Worm (Caenorhabditis elegans) whole organism, mixed stage, embryonic: ENCODE measurements around the gene fbxa-182.

Experiments used
- bed-3 ChIP-seq: fragments of 200-800 bp; sonication (Bioruptor generic); optimal IDR thresholded peaks from 3 replicates; lab custom pipeline; 2018; ENCODE audit warnings: mild to moderate bottlenecking, missing genetic modification characterization, moderate library complexity, missing compliant biosample characterization
- blmp-1 ChIP-seq: fragments of 150-350 bp; optimal IDR thresholded peaks from 2 replicates; lab custom pipeline; 2014; ENCODE audit warnings: missing biosample characterization, missing genetic modification characterization
- elt-3 ChIP-seq: fragments of 150-350 bp; optimal IDR thresholded peaks from 2 replicates; lab custom pipeline; 2014; ENCODE audit warnings: missing biosample characterization, missing genetic modification characterization
- lsy-2 ChIP-seq: fragments of 150-350 bp; optimal IDR thresholded peaks from 2 replicates; lab custom pipeline; 2014; ENCODE audit warnings: missing biosample characterization, missing genetic modification characterization
- mep-1 ChIP-seq: fragments of 150-350 bp; optimal IDR thresholded peaks from 2 replicates; lab custom pipeline; 2017; ENCODE audit warnings: missing biosample characterization, missing genetic modification reagents, missing genetic modification characterization, inconsistent platforms
- nhr-12 ChIP-seq: fragments of 150-350 bp; optimal IDR thresholded peaks from 2 replicates; lab custom pipeline; 2014; ENCODE audit warnings: missing biosample characterization, missing genetic modification characterization
- nhr-237 ChIP-seq: fragments of 150-350 bp; optimal IDR thresholded peaks from 2 replicates; lab custom pipeline; 2014; ENCODE audit warnings: missing biosample characterization, missing genetic modification characterization
- nhr-28 ChIP-seq: fragments of 150-350 bp; optimal IDR thresholded peaks from 2 replicates; lab custom pipeline; 2014; ENCODE audit warnings: missing biosample characterization, missing genetic modification characterization
- nhr-76 ChIP-seq: sonication (generic microtip); optimal IDR thresholded peaks from 2 replicates; lab custom pipeline; 2017; ENCODE audit warnings: missing biosample characterization, missing genetic modification characterization
- snpc-4 ChIP-seq: fragments of 150-350 bp; optimal IDR thresholded peaks from 2 replicates; lab custom pipeline; 2014; ENCODE audit warnings: missing biosample characterization, missing genetic modification characterization
- unc-39 ChIP-seq: fragments of 150-350 bp; optimal IDR thresholded peaks from 2 replicates; lab custom pipeline; 2014; ENCODE audit warnings: missing biosample characterization, missing genetic modification characterization
- unc-62 ChIP-seq: fragments of 150-350 bp; optimal IDR thresholded peaks from 2 replicates; lab custom pipeline; 2014; ENCODE audit warnings: missing biosample characterization, missing genetic modification reagents, missing genetic modification characterization

ce11 chrII:2368956-2369355 lies 43.6 kb downstream of the fbxa-182 start, which contains the start of gene hpo-25:
- TF ChIP-seq nhr-28 (no peak), blmp-1 (tag; lab: Kevin White, UChicago) (no peak), nhr-12 (no peak), nhr-76 (tag; lab: Kevin White, UChicago) (no peak), elt-3 (tag; lab: Kevin White, UChicago) (no peak), nhr-237 (no peak), snpc-4 (tag; lab: Kevin White, UChicago) (no peak), lsy-2 (tag; lab: Kevin White, UChicago) (no peak), bed-3 (GFP tag; lab: Kevin White, UChicago) (no peak), unc-39 (tag; lab: Kevin White, UChicago) (no peak), unc-62 (GFP tag; lab: Kevin White, UChicago) (no peak), mep-1 (tag; lab: Kevin White, UChicago) (no peak)
